Worm (Caenorhabditis elegans): ENCODE results near the gene srh-17.

srh-17 gene

ce11 chrV:14660608-14661355, at the start of gene srh-17:
Gene srh-17 (plus strand): TSS chrV:14661305.
- TF ChIP-seq ceh-9 (tag; optimal IDR thresholded peaks at IDR 0.05) (no peak), pha-2 (tag; optimal IDR thresholded peaks at IDR 0.05) (no peak), pat-9 (tag; optimal IDR thresholded peaks at IDR 0.05) (no peak), syd-9 (tag; optimal IDR thresholded peaks at IDR 0.05) (no peak), nhr-11 (tag; optimal IDR thresholded peaks at IDR 0.05) (no peak), hlh-13 (GFP tag; optimal IDR thresholded peaks at IDR 0.05) (no peak), unc-55 (GFP tag; optimal IDR thresholded peaks at IDR 0.05) (no peak), gmeb-2 (tag; optimal IDR thresholded peaks at IDR 0.05) (no peak), tbx-2 (tag; optimal IDR thresholded peaks at IDR 0.05) (no peak), tbx-7 (tag; optimal IDR thresholded peaks at IDR 0.05) (no peak), K09A11.1 (tag; optimal IDR thresholded peaks at IDR 0.05; ENCODE audit: insufficient read depth) (no peak), elt-4 (tag; optimal IDR thresholded peaks at IDR 0.05) (no peak), ceh-18 (tag; optimal IDR thresholded peaks at IDR 0.05) (no peak), C08G9.2 (tag; optimal IDR thresholded peaks at IDR 0.05) (no peak), fax-1 (tag; optimal IDR thresholded peaks at IDR 0.05) (no peak), pax-1 (tag; optimal IDR thresholded peaks at IDR 0.05) (no peak), C38D4.7 (GFP tag; optimal IDR thresholded peaks at IDR 0.05) (no peak)

DNA sequence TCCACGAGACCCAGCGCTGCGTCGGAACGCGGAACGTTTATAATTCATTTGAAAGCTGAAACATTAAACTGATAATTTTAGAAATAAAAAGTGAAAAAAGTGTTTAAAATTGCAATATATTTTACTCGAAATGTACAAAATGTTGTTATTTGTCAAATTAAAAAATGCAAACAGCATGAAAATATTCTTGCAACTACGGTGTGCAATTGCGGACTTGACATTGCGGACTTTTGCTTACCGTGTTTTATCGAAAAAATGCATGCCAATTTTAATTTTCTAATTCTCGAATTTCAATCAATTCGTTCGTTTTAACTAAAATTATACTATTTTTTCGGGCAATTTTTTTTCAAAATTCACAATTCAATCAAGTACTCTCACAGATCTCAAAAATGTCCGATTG, 48.9 kb upstream of the srh-17 start, which contains the start of the genes R11H6.5 and ccnk-1:
R11H6.5 (minus strand) TSS at position 55 of the 400 bp plus-strand sequence.
ccnk-1 (plus strand) TSS at position 381 of the 400 bp plus-strand sequence.
- TF ChIP-seq nfya-1 (tag; optimal IDR thresholded peaks at IDR 0.05) (peak; percentile 71), eyg-1 (tag; optimal IDR thresholded peaks at IDR 0.05) (no peak), madf-2 (tag; optimal IDR thresholded peaks at IDR 0.05) (no peak), ceh-18 (tag; optimal IDR thresholded peaks at IDR 0.05) (no peak), Y22D7AL.16 (tag; optimal IDR thresholded peaks at IDR 0.05) (no peak), pax-1 (tag; optimal IDR thresholded peaks at IDR 0.05) (no peak), pag-3 (tag; optimal IDR thresholded peaks at IDR 0.05; ENCODE audit: borderline replicate concordance) (no peak), fkh-6 (tag; optimal IDR thresholded peaks at IDR 0.05) (no peak), fax-1 (tag; optimal IDR thresholded peaks at IDR 0.05) (no peak), mec-3 (tag; optimal IDR thresholded peaks at IDR 0.05; ENCODE audit: borderline replicate concordance) (no peak), sox-4 (tag; optimal IDR thresholded peaks at IDR 0.05) (no peak), tbx-7 (tag; optimal IDR thresholded peaks at IDR 0.05) (no peak), tbx-2 (tag; optimal IDR thresholded peaks at IDR 0.05) (peak; percentile 17), ztf-16 (tag; optimal IDR thresholded peaks at IDR 0.05) (no peak), ceh-24 (tag; optimal IDR thresholded peaks at IDR 0.05) (no peak), C08G9.2 (tag; optimal IDR thresholded peaks at IDR 0.05) (no peak), dve-1 (tag; optimal IDR thresholded peaks at IDR 0.05) (no peak), npax-4 (tag; optimal IDR thresholded peaks at IDR 0.05) (no peak)

ce11 chrV:14614454-14614853, 46.7 kb upstream of the srh-17 start:
- TF ChIP-seq nfya-1 (tag; optimal IDR thresholded peaks at IDR 0.05) (peak; percentile 87), C38D4.7 (GFP tag; optimal IDR thresholded peaks at IDR 0.05) (no peak)

ce11 chrV:14615671-14616070, 45.4 kb upstream of the srh-17 start:
- TF ChIP-seq ceh-6 (GFP tag; optimal IDR thresholded peaks at IDR 0.05), result no peak
- no peak for TF ChIP-seq T23F11.4 (GFP tag; optimal IDR thresholded peaks at IDR 0.05)
- no peak for TF ChIP-seq ahr-1 (tag; optimal IDR thresholded peaks at IDR 0.05)
- TF ChIP-seq sox-4 (tag; optimal IDR thresholded peaks at IDR 0.05), result no peak

- no peak for TF ChIP-seq T23F11.4 (GFP tag; optimal IDR thresholded peaks at IDR 0.05)
- TF ChIP-seq ceh-31 (tag; optimal IDR thresholded peaks at IDR 0.05), result peak; percentile 86
- TF ChIP-seq lim-6 (tag; optimal IDR thresholded peaks at IDR 0.05), result no peak
- peak; percentile 87 for TF ChIP-seq unc-42 (tag; optimal IDR thresholded peaks at IDR 0.05)
- no peak for TF ChIP-seq tbx-7 (tag; optimal IDR thresholded peaks at IDR 0.05)
- no peak for TF ChIP-seq pros-1 (tag; optimal IDR thresholded peaks at IDR 0.05)
- TF ChIP-seq ztf-16 (tag; optimal IDR thresholded peaks at IDR 0.05), result no peak
Measured at ce11 chrV:14617711-14618110, 43.4 kb upstream of the srh-17 start.

Data from whole organism, late embryonic.